Worm (Caenorhabditis elegans): ENCODE data around the gene Y71H2AM.14.

ce11 chrIII:2700637-2701036 lies 45.8 kb downstream of the Y71H2AM.14 start, which contains the start of gene set-27:
- TF ChIP-seq ets-7 (tag; optimal IDR thresholded peaks at IDR 0.05): no peak
- TF ChIP-seq ama-1 (optimal IDR thresholded peaks at IDR 0.05): no peak
- TF ChIP-seq ceh-13 (GFP tag; optimal IDR thresholded peaks at IDR 0.05): no peak

Data from whole organism, early embryonic.